Worm (Caenorhabditis elegans): ENCODE measurements around the gene srv-22.

- no peak for TF ChIP-seq lsy-2 (tag; optimal IDR thresholded peaks at IDR 0.05)
- no peak for TF ChIP-seq nhr-77 (tag; optimal IDR thresholded peaks at IDR 0.05)
- TF ChIP-seq ceh-16 (tag; optimal IDR thresholded peaks at IDR 0.05), result no peak
- no peak for TF ChIP-seq nhr-237 (tag; optimal IDR thresholded peaks at IDR 0.05)
- TF ChIP-seq R02D3.7 (tag; optimal IDR thresholded peaks at IDR 0.05), result no peak
- TF ChIP-seq snpc-4 (tag; optimal IDR thresholded peaks at IDR 0.05), result no peak
- TF ChIP-seq dmd-4 (tag; optimal IDR thresholded peaks at IDR 0.05), result no peak
- no peak for TF ChIP-seq elt-3 (tag; optimal IDR thresholded peaks at IDR 0.05)
- no peak for TF ChIP-seq ama-1 (optimal IDR thresholded peaks at IDR 0.05)
- TF ChIP-seq unc-62 (GFP tag; optimal IDR thresholded peaks at IDR 0.05), result no peak
- no peak for TF ChIP-seq nhr-21 (tag; optimal IDR thresholded peaks at IDR 0.05)
- no peak for TF ChIP-seq sma-9 (GFP tag; optimal IDR thresholded peaks at IDR 0.05)
- TF ChIP-seq sma-9 (tag; optimal IDR thresholded peaks at IDR 0.05), result no peak
- TF ChIP-seq ceh-82 (tag; optimal IDR thresholded peaks at IDR 0.05), result no peak
Measured at ce11 chrIV:5873825-5874224, 5.9 kb downstream of the srv-22 start, which contains the start of gene srv-19.
